Worm (Caenorhabditis elegans) whole organism, young adult: ENCODE data around the gene T06E4.21.
A peak's percentile ranks its signal among the peaks of the same experiment; 100 is the strongest.

Experiments used
- C17E4.6 ChIP-seq: fragments of 200-800 bp; sonication (Bioruptor generic); IDR thresholded peaks from 2 replicates; pipeline ENCODE4 v1.3.6; 2022; ENCODE audit warnings: missing genetic modification reagents, missing genetic modification characterization, missing compliant biosample characterization
- F22D6.2 ChIP-seq: sonication (generic microtip); optimal IDR thresholded peaks from 2 replicates; lab custom pipeline; 2016; ENCODE audit warnings: mild to moderate bottlenecking, missing genetic modification characterization, missing compliant biosample characterization
- F37B4.10 ChIP-seq: fragments of 200-800 bp; sonication (Bioruptor generic); IDR thresholded peaks from 2 replicates; pipeline ENCODE4 v1.3.6; 2022; ENCODE audit warnings: missing genetic modification characterization, missing compliant biosample characterization
- F52B5.7 ChIP-seq: sonication (generic microtip); optimal IDR thresholded peaks from 2 replicates; lab custom pipeline; 2016; ENCODE audit warnings: mild to moderate bottlenecking, missing genetic modification characterization, missing compliant biosample characterization
- F57C9.4 ChIP-seq: sonication (generic microtip); optimal IDR thresholded peaks from 2 replicates; lab custom pipeline; 2017; ENCODE audit warnings: mild to moderate bottlenecking, missing genetic modification characterization, missing compliant biosample characterization
- K11D2.4 ChIP-seq: fragments of 200-800 bp; sonication (Bioruptor generic); IDR thresholded peaks from 2 replicates; pipeline ENCODE4 v1.3.6; 2022; ENCODE audit warnings: missing genetic modification reagents, missing genetic modification characterization, missing compliant biosample characterization
- K12H6.12 ChIP-seq: fragments of 200-800 bp; sonication (Bioruptor generic); optimal IDR thresholded peaks from 2 replicates; lab custom pipeline; 2018; ENCODE audit warnings: mild to moderate bottlenecking, missing genetic modification characterization, missing compliant biosample characterization
- Y53F4B.3 ChIP-seq: fragments of 200-800 bp; sonication (Bioruptor generic); IDR thresholded peaks from 2 replicates; pipeline ENCODE4 v1.3.6; 2022; ENCODE audit warnings: missing genetic modification reagents, missing genetic modification characterization, missing compliant biosample characterization
- Y56A3A.18 ChIP-seq: fragments of 200-800 bp; sonication (Bioruptor generic); IDR thresholded peaks from 2 replicates; pipeline ENCODE4 v1.3.6; 2022; ENCODE audit warnings: missing genetic modification reagents, missing genetic modification characterization, missing compliant biosample characterization
- attf-5 ChIP-seq: fragments of 200-800 bp; sonication (Bioruptor generic); optimal IDR thresholded peaks from 2 replicates; lab custom pipeline; 2018; ENCODE audit warnings: mild to moderate bottlenecking, missing genetic modification characterization, missing compliant biosample characterization
- attf-6 ChIP-seq: fragments of 200-800 bp; sonication (Bioruptor generic); IDR thresholded peaks from 2 replicates; pipeline ENCODE4 v1.3.6; 2022; ENCODE audit warnings: missing genetic modification reagents, missing genetic modification characterization, missing compliant biosample characterization
- ccch-3 ChIP-seq: fragments of 200-800 bp; sonication (Bioruptor generic); optimal IDR thresholded peaks from 2 replicates; lab custom pipeline; 2018; ENCODE audit warnings: mild to moderate bottlenecking, missing genetic modification characterization, missing compliant biosample characterization
- cebp-1 ChIP-seq, 2 experiments: fragments of 200-800 bp in 1 of 2; sonication (Bioruptor generic) in 1 of 2; sonication (generic microtip) in 1 of 2; IDR thresholded peaks in 1 of 2; optimal IDR thresholded peaks in 1 of 2; 2 replicates each; pipeline versions ENCODE4 v1.3.6 to Lab custom; 2017 to 2022; ENCODE audit warnings: missing compliant biosample characterization in 2 of 2, missing genetic modification characterization in 2 of 2, mild to moderate bottlenecking in 1 of 2, missing genetic modification reagents in 1 of 2, moderate library complexity in 1 of 2
- cebp-2 ChIP-seq: fragments of 200-800 bp; sonication (Bioruptor generic); IDR thresholded peaks from 2 replicates; pipeline ENCODE4 v1.3.6; 2022; ENCODE audit warnings: missing genetic modification characterization, missing compliant biosample characterization
- ceh-79 ChIP-seq: sonication (generic microtip); optimal IDR thresholded peaks from 2 replicates; lab custom pipeline; 2017; ENCODE audit warnings: mild to moderate bottlenecking, missing genetic modification characterization, missing compliant biosample characterization
- chd-7 ChIP-seq: sonication (generic microtip); optimal IDR thresholded peaks from 2 replicates; lab custom pipeline; 2016; ENCODE audit warnings: mild to moderate bottlenecking, missing genetic modification characterization, moderate library complexity, missing compliant biosample characterization
- die-1 ChIP-seq: sonication (generic microtip); optimal IDR thresholded peaks from 2 replicates; lab custom pipeline; 2016; ENCODE audit warnings: missing genotype, mild to moderate bottlenecking, missing genetic modification characterization, missing compliant biosample characterization
- dpl-1 ChIP-seq: fragments of 150-350 bp; optimal IDR thresholded peaks from 2 replicates; lab custom pipeline; 2014; ENCODE audit warnings: missing biosample characterization, missing genetic modification reagents, missing genetic modification characterization
- egrh-3 ChIP-seq: fragments of 200-800 bp; sonication (Bioruptor generic); IDR thresholded peaks from 2 replicates; pipeline ENCODE4 v1.3.6; 2022; ENCODE audit warnings: missing genetic modification reagents, missing genetic modification characterization, missing compliant biosample characterization
- him-1 ChIP-seq: sonication (generic microtip); optimal IDR thresholded peaks from 2 replicates; lab custom pipeline; 2016; ENCODE audit warnings: missing genotype, missing genetic modification reagents, missing genetic modification characterization, missing compliant biosample characterization
- hlh-12 ChIP-seq: sonication (generic microtip); optimal IDR thresholded peaks from 2 replicates; lab custom pipeline; 2016; ENCODE audit warnings: missing genetic modification characterization, missing compliant biosample characterization
- hlh-26 ChIP-seq: fragments of 200-800 bp; sonication (Bioruptor generic); conservative IDR thresholded peaks from 2 replicates; pipeline ENCODE4 v1.3.6; 2022; ENCODE audit warnings: missing genetic modification reagents, missing genetic modification characterization, missing compliant biosample characterization
- lag-1 ChIP-seq: fragments of 200-800 bp; sonication (Bioruptor generic); IDR thresholded peaks from 2 replicates; pipeline ENCODE4 v1.3.6; 2022; ENCODE audit warnings: missing genetic modification reagents, missing genetic modification characterization, missing compliant biosample characterization
- let-526 ChIP-seq: fragments of 200-800 bp; sonication (Bioruptor generic); IDR thresholded peaks from 2 replicates; pipeline ENCODE4 v1.3.6; 2022; ENCODE audit warnings: missing genetic modification reagents, missing genetic modification characterization, missing compliant biosample characterization
- let-607 ChIP-seq, 2 experiments: fragments of 200-800 bp in 1 of 2; sonication (Bioruptor generic) in 1 of 2; sonication (generic microtip) in 1 of 2; optimal IDR thresholded peaks; 2 replicates each; lab custom pipeline; 2016 to 2018; ENCODE audit warnings: mild to moderate bottlenecking in 2 of 2, missing compliant biosample characterization in 2 of 2, missing genetic modification characterization in 2 of 2, moderate library complexity in 2 of 2, missing genotype in 1 of 2
- lin-35 ChIP-seq, 3 experiments: fragments of 150-350 bp in 2 of 3; sonication (generic microtip) in 1 of 3; optimal IDR thresholded peaks; 2 replicates each; lab custom pipeline; 2014 to 2018; ENCODE audit warnings: missing biosample characterization in 3 of 3, missing genetic modification characterization in 3 of 3, missing genetic modification reagents in 3 of 3
- mes-4 ChIP-seq: sonication (generic microtip); optimal IDR thresholded peaks from 2 replicates; lab custom pipeline; 2016; ENCODE audit warnings: missing genotype, missing genetic modification characterization, missing compliant biosample characterization
- nfya-1 ChIP-seq: sonication (generic microtip); optimal IDR thresholded peaks from 2 replicates; lab custom pipeline; 2017; ENCODE audit warnings: antibody characterized with exemption, missing compliant biosample characterization, missing genetic modification characterization, borderline replicate concordance; ENCODE audit not compliant: insufficient read depth
- nfyb-1 ChIP-seq: fragments of 200-800 bp; sonication (Bioruptor generic); IDR thresholded peaks from 2 replicates; pipeline ENCODE4 v1.3.6; 2022; ENCODE audit warnings: missing genetic modification reagents, missing genetic modification characterization, missing compliant biosample characterization
- nhr-80 ChIP-seq: sonication (generic microtip); optimal IDR thresholded peaks from 2 replicates; lab custom pipeline; 2016; ENCODE audit warnings: missing genetic modification characterization, missing compliant biosample characterization
- repo-1 ChIP-seq: sonication (generic microtip); optimal IDR thresholded peaks from 2 replicates; lab custom pipeline; 2017; ENCODE audit warnings: mild to moderate bottlenecking, missing genetic modification characterization, missing compliant biosample characterization
- sea-2 ChIP-seq: fragments of 200-800 bp; sonication (Bioruptor generic); IDR thresholded peaks from 2 replicates; pipeline ENCODE4 v1.3.6; 2022; ENCODE audit warnings: missing genetic modification characterization, missing compliant biosample characterization
- snpc-1.1 ChIP-seq: sonication (generic microtip); optimal IDR thresholded peaks from 2 replicates; lab custom pipeline; 2017; ENCODE audit warnings: missing genetic modification characterization, mild to moderate bottlenecking, missing compliant biosample characterization, antibody characterized with exemption, moderate library complexity, missing genotype, missing genetic modification reagents; ENCODE audit not compliant: insufficient read depth
- somi-1 ChIP-seq: fragments of 200-800 bp; sonication (Bioruptor generic); optimal IDR thresholded peaks from 2 replicates; lab custom pipeline; 2018; ENCODE audit warnings: mild to moderate bottlenecking, missing genetic modification characterization, missing compliant biosample characterization
- tbp1 ChIP-seq: fragments of 200-800 bp; sonication (Bioruptor generic); optimal IDR thresholded peaks from 2 replicates; lab custom pipeline; 2018; ENCODE audit warnings: mild to moderate bottlenecking, missing genetic modification characterization, missing compliant biosample characterization
- tbx-9 ChIP-seq: sonication (generic microtip); optimal IDR thresholded peaks from 2 replicates; lab custom pipeline; 2016; ENCODE audit warnings: borderline replicate concordance, missing genetic modification characterization, inconsistent platforms, missing compliant biosample characterization
- xnd-1 ChIP-seq: sonication (generic microtip); optimal IDR thresholded peaks from 2 replicates; lab custom pipeline; 2016; ENCODE audit warnings: missing genotype, missing genetic modification reagents, missing genetic modification characterization, missing compliant biosample characterization
- zfh-2 ChIP-seq: fragments of 200-800 bp; sonication (Bioruptor generic); conservative IDR thresholded peaks from 2 replicates; pipeline ENCODE4 v1.3.6; 2022; ENCODE audit warnings: missing genetic modification reagents, missing genetic modification characterization, missing compliant biosample characterization
- ztf-26 ChIP-seq: sonication (generic microtip); optimal IDR thresholded peaks from 2 replicates; lab custom pipeline; 2017; ENCODE audit warnings: missing genetic modification characterization, missing compliant biosample characterization
- ztf-28 ChIP-seq: fragments of 200-800 bp; sonication (Bioruptor generic); IDR thresholded peaks from 2 replicates; pipeline ENCODE4 v1.3.6; 2022; ENCODE audit warnings: missing genetic modification reagents, missing genetic modification characterization, missing compliant biosample characterization

T06E4.21 gene

DNA sequence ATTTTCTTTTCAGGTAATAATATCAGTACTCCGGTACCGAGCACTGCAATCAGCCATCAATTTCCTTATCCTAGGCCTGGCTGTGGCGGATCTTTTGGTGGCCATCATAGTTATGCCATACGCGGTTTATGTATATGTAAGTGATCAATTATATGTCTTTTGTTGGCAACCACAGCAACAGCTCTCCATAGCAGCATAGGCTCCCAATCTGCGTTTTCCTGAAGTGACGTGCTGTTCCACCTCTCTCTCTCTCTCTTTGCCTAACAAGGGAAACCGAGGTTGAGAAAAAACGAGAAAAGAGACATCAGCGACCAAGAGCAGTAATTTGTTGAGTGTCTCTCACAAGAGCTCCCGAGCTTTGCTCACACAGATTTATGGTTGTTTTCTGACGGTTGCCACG, 42.2 kb upstream of the T06E4.21 start:
- TF ChIP-seq F22D6.2 (tag; lab: Kevin White, UChicago) (no peak), K12H6.12 (no peak), cebp-2 (GFP tag; lab: Robert Waterston, UW) (no peak), lin-35 (GFP tag; optimal IDR thresholded peaks at IDR 0.05; lab: Kevin White, UChicago) (no peak), him-1 (tag; lab: Kevin White, UChicago) (no peak), dpl-1 (GFP tag; lab: Kevin White, UChicago) (no peak), tbx-9 (tag; lab: Kevin White, UChicago) (no peak), tbp1 (GFP tag; lab: Kevin White, UChicago) (no peak), ceh-79 (no peak), Y56A3A.18 (GFP tag; lab: Robert Waterston, UW) (no peak), Y53F4B.3 (GFP tag; lab: Robert Waterston, UW) (no peak), die-1 (tag; lab: Kevin White, UChicago) (no peak), mes-4 (no peak), xnd-1 (tag; lab: Kevin White, UChicago) (no peak), attf-6 (GFP tag; lab: Robert Waterston, UW) (no peak), egrh-3 (GFP tag; lab: Robert Waterston, UW) (no peak), C17E4.6 (no peak), cebp-1 (GFP tag; IDR thresholded peaks at IDR 0.05; lab: Robert Waterston, UW) (no peak), cebp-1 (tag; optimal IDR thresholded peaks at IDR 0.05; lab: Kevin White, UChicago) (no peak)

DNA sequence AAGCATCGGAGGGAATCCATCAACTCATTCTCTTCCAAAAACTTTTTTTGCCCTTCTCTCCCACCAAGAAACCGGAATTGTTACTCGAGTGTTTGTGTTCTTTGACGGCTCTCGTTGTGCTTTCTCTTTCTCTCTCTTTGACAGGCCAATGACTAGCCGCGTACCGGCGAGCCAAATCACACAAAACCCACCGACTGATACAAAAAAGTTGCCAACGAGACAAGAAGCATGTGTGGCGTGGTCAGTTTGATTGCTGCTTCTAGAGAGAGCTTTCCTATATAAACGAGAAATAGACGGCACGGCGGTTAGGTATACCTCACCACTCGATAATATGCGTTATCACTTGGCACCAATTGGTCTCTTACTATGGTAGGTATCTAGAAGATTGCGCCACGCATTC, 35.7 kb upstream of the T06E4.21 start, which contains the start of gene pqn-63:
Gene pqn-63, plus strand, starts transcription at position 307 of the 400 bp plus-strand sequence.
- no peak for TF ChIP-seq hlh-26
- TF ChIP-seq K12H6.12 = no peak
- peak; percentile 73 to 93 for TF ChIP-seq let-607 (tag; optimal IDR thresholded peaks at IDR 0.05; lab: Kevin White, UChicago)
- peak; percentile 19 for TF ChIP-seq nhr-80 (tag; lab: Kevin White, UChicago)
- TF ChIP-seq, all 124 proteins: peak for 2

DNA sequence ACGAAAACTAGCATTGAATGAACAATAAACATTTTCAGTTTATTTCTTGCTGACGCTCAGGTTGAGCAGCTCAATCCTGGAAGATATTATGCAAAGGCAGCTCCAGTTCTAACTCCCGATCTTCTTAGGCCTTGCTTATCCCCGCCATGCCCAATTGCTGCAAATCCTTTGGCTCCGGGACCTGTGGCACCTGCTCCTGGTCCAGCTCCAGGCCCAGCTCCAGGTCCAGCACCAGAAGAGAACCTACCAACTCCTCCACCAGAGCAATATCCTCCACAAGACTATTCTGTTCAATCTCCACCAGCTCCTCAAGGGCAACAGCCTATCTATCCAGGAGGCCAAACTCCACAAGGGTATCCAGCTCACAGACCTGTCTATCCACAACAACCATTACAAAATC, 35.3 kb upstream of the T06E4.21 start:
- 0 out of 2 replicates have a peak, but pooled peaks have one; percentile 26 for TF ChIP-seq egrh-3 (GFP tag; lab: Robert Waterston, UW)
- no peak for TF ChIP-seq K11D2.4 (GFP tag; lab: Robert Waterston, UW)
- peak; percentile 61 for TF ChIP-seq zfh-2 (GFP tag; lab: Robert Waterston, UW)

DNA sequence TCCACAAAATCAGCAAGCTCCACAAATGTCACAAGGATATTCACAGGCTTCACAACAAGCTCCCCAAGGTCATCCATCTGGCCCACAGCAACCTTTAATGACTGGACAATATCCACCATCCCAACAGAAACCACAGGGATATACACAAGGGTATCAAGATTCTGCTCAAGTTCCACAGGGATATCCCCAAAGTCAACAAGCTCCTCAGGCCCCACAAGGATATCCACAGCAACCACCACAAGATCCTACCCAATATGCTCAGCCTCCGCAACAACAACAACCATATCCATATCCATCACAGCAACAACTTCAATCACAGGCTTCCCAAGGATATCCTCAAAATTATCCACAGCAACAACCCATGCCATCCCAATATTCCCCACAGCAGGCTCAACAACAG, 34.7 kb upstream of the T06E4.21 start:
- TF ChIP-seq nfya-1 (tag; lab: Kevin White, UChicago) (no peak), F52B5.7 (tag; lab: Kevin White, UChicago) (no peak), F37B4.10 (no peak), let-607 (tag; optimal IDR thresholded peaks at IDR 0.05; lab: Kevin White, UChicago) (no peak), die-1 (tag; lab: Kevin White, UChicago) (no peak), hlh-12 (tag; lab: Kevin White, UChicago) (no peak), repo-1 (no peak), let-526 (no peak), ztf-26 (tag; lab: Kevin White, UChicago) (no peak), ztf-28 (GFP tag; lab: Robert Waterston, UW) (no peak), sea-2 (no peak), somi-1 (no peak), attf-5 (no peak), chd-7 (tag; lab: Kevin White, UChicago) (no peak), snpc-1.1 (tag; lab: Kevin White, UChicago) (no peak), lag-1 (GFP tag; lab: Robert Waterston, UW) (no peak), nfyb-1 (GFP tag; lab: Robert Waterston, UW) (no peak), xnd-1 (tag; lab: Kevin White, UChicago) (no peak), F57C9.4 (tag; lab: Kevin White, UChicago) (no peak), ccch-3 (GFP tag; lab: Kevin White, UChicago) (no peak)
